Fruit fly (Drosophila melanogaster): ENCODE measurements around the gene CG44098.
A peak's percentile ranks its signal among the peaks of the same experiment; 100 is the strongest.

Gene CG44098

DNA sequence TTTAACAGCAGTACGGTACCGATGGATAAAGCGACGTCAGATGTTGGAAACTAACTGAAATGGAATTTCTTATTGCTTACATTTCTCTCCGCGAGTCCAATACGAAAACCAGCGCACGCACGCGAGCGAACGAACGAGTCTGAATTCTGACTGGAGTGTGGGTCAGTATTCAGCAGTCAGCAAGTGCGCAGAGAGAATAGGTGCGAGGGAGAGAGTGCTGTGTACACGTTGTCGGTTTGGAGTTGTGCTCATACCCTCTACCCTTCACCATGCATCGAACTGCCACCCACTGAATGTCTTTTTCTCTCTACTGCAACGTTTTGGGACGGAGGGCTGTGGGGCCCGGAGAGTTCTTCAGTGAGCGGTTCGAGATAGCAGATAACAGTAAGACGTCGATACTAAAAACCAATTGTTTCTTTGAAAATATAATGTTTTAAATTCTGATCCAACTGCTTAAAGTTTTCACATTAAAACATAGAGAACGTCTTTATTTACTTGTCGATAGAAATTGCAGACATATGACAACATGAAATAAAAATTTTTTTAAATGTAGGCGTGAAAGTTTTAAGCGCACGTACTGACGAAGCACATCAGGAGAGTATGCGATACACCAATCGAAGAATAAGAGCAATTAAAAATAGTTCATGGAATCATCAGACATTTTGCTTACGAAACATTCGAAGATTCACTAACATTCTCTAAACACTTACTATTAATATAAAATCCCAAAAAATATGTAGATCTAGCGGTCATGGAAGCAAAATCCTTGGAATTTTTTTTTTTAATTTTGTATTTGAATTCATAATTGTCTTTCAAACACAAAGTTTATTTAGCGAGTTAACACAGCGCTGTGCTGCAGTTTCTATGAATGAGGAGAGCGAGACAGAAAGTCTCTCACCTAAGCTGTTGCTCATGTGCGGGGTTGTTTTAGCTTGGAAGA is 33.2 kb downstream of the CG44098 start (continued):
- peak; percentile 92 for TF ChIP-seq CG11504 (tag; optimal IDR thresholded peaks at IDR 0.05)
- TF ChIP-seq zen (tag; optimal IDR thresholded peaks at IDR 0.05): peak; percentile 21
- TF ChIP-seq CG18476 (GFP tag; optimal IDR thresholded peaks at IDR 0.05): peak; percentile 82
- peak; percentile 89 for TF ChIP-seq Meics (GFP tag; optimal IDR thresholded peaks at IDR 0.05)
- peak; percentile 84 for TF ChIP-seq shn (GFP tag; optimal IDR thresholded peaks at IDR 0.05)
- TF ChIP-seq Hmr (GFP tag; optimal IDR thresholded peaks at IDR 0.05): peak; percentile 82
- peak; percentile 90 for TF ChIP-seq CG16815 (GFP tag; optimal IDR thresholded peaks at IDR 0.05)
- TF ChIP-seq gro (GFP tag; optimal IDR thresholded peaks at IDR 0.05): peak; percentile 57
- peak; percentile 96 for TF ChIP-seq CG7556 (GFP tag; optimal IDR thresholded peaks at IDR 0.05)
- TF ChIP-seq CTCF (GFP tag; optimal IDR thresholded peaks at IDR 0.05): no peak
- TF ChIP-seq dati (GFP tag; IDR thresholded peaks at IDR 0.05): no peak
- TF ChIP-seq Blimp-1 (GFP tag; optimal IDR thresholded peaks at IDR 0.05): peak; percentile 71
- TF ChIP-seq B-H2 (GFP tag; optimal IDR thresholded peaks at IDR 0.05): no peak
- TF ChIP-seq gem (tag; optimal IDR thresholded peaks at IDR 0.05): peak; percentile 91
- peak in 2 of 3 experiments; percentile 51 to 90 for TF ChIP-seq lola (GFP tag; optimal IDR thresholded peaks at IDR 0.05)
- TF ChIP-seq en (GFP tag; optimal IDR thresholded peaks at IDR 0.05): peak; percentile 75
- no peak for TF ChIP-seq CG4730 (GFP tag; IDR thresholded peaks at IDR 0.05)
- no peak for TF ChIP-seq CG14441 (GFP tag; IDR thresholded peaks at IDR 0.05)
- TF ChIP-seq CG3838 (GFP tag; optimal IDR thresholded peaks at IDR 0.05): peak; percentile 69
- no peak for TF ChIP-seq z (GFP tag; IDR thresholded peaks at IDR 0.05)
- TF ChIP-seq CG1233 (GFP tag; optimal IDR thresholded peaks at IDR 0.05): peak; percentile 89
- peak; percentile 88 for TF ChIP-seq Hsf (GFP tag; optimal IDR thresholded peaks at IDR 0.05)
- no peak for TF ChIP-seq CG11560 (tag; IDR thresholded peaks at IDR 0.05)
- peak; percentile 86 for TF ChIP-seq CG10979 (tag; optimal IDR thresholded peaks at IDR 0.05)
- no peak for TF ChIP-seq tup (GFP tag; optimal IDR thresholded peaks at IDR 0.05)
- TF ChIP-seq p53 (GFP tag; optimal IDR thresholded peaks at IDR 0.05): peak; percentile 59
- TF ChIP-seq repo (GFP tag; optimal IDR thresholded peaks at IDR 0.05): peak; percentile 57
- TF ChIP-seq CG6765 (GFP tag; optimal IDR thresholded peaks at IDR 0.05): peak; percentile 71
- peak; percentile 74 for TF ChIP-seq Nf-YB (GFP tag; optimal IDR thresholded peaks at IDR 0.05)
- no peak for TF ChIP-seq CG8765 (GFP tag; IDR thresholded peaks at IDR 0.05)
- TF ChIP-seq dysf (GFP tag; IDR thresholded peaks at IDR 0.05): no peak
- TF ChIP-seq CG1832 (GFP tag; optimal IDR thresholded peaks at IDR 0.05): no peak
- TF ChIP-seq CG6854 (GFP tag; optimal IDR thresholded peaks at IDR 0.05): peak; percentile 70
- TF ChIP-seq lmd (GFP tag; IDR thresholded peaks at IDR 0.05): no peak
- TF ChIP-seq CG18262 (tag; optimal IDR thresholded peaks at IDR 0.05): peak; percentile 92
- no peak for TF ChIP-seq Rfx (GFP tag; IDR thresholded peaks at IDR 0.05)
- peak in 1 of 2 experiments; percentile 75 for TF ChIP-seq Eip74EF (GFP tag; optimal IDR thresholded peaks at IDR 0.05)
- TF ChIP-seq Side (GFP tag; optimal IDR thresholded peaks at IDR 0.05): peak; percentile 78
- TF ChIP-seq al (GFP tag; IDR thresholded peaks at IDR 0.05): no peak
- TF ChIP-seq CG10565 (GFP tag; optimal IDR thresholded peaks at IDR 0.05): no peak
- peak; percentile 74 for TF ChIP-seq Dip3 (GFP tag; optimal IDR thresholded peaks at IDR 0.05)
- TF ChIP-seq CG17328 (GFP tag; IDR thresholded peaks at IDR 0.05): no peak
- TF ChIP-seq ash1 (GFP tag; optimal IDR thresholded peaks at IDR 0.05): no peak
- no peak for TF ChIP-seq Tbp (GFP tag; optimal IDR thresholded peaks at IDR 0.05)
- TF ChIP-seq kah (GFP tag; optimal IDR thresholded peaks at IDR 0.05): peak; percentile 26
- TF ChIP-seq Ets97D (GFP tag; optimal IDR thresholded peaks at IDR 0.05): peak; percentile 46
- peak; percentile 28 for TF ChIP-seq CG12299 (tag; optimal IDR thresholded peaks at IDR 0.05)
- TF ChIP-seq CG11398 (GFP tag; optimal IDR thresholded peaks at IDR 0.05): peak; percentile 62
- TF ChIP-seq wdn (GFP tag; IDR thresholded peaks at IDR 0.05): no peak
- no peak for TF ChIP-seq CG2889 (GFP tag; IDR thresholded peaks at IDR 0.05)
